Worm (Caenorhabditis elegans) whole organism, L3 larva: ENCODE data around the gene F01F1.2.
A peak's percentile ranks its signal among the peaks of the same experiment; 100 is the strongest.

Experiments
- ZK546.5 ChIP-seq: sonication (generic microtip); optimal IDR thresholded peaks from 2 replicates; lab custom pipeline; 2017; ENCODE audit warnings: missing biosample characterization, missing genetic modification characterization
- aly-2 ChIP-seq: fragments of 150-350 bp; optimal IDR thresholded peaks from 2 replicates; lab custom pipeline; 2014; ENCODE audit warnings: missing biosample characterization, missing genetic modification characterization
- ama-1 ChIP-seq: fragments of 150-350 bp; optimal IDR thresholded peaks from 2 replicates; lab custom pipeline; 2018
- ceh-16 ChIP-seq: sonication (generic microtip); optimal IDR thresholded peaks from 2 replicates; lab custom pipeline; 2017; ENCODE audit warnings: missing biosample characterization, missing genetic modification characterization
- ceh-28 ChIP-seq: fragments of 150-350 bp; optimal IDR thresholded peaks from 2 replicates; lab custom pipeline; 2014; ENCODE audit warnings: missing biosample characterization, missing genetic modification reagents, missing genetic modification characterization
- ceh-82 ChIP-seq: fragments of 150-350 bp; optimal IDR thresholded peaks from 2 replicates; lab custom pipeline; 2014; ENCODE audit warnings: missing biosample characterization, missing genetic modification characterization
- daf-12 ChIP-seq: fragments of 150-350 bp; optimal IDR thresholded peaks from 2 replicates; lab custom pipeline; 2014; ENCODE audit warnings: missing biosample characterization, missing genetic modification reagents, missing genetic modification characterization
- egl-27 ChIP-seq: sonication (generic microtip); optimal IDR thresholded peaks from 4 replicates; lab custom pipeline; 2017; ENCODE audit warnings: missing biosample characterization, missing genetic modification reagents, missing genetic modification characterization
- egl-5 ChIP-seq: fragments of 150-350 bp; optimal IDR thresholded peaks from 2 replicates; lab custom pipeline; 2017; ENCODE audit warnings: missing biosample characterization, missing genetic modification reagents, missing genetic modification characterization, inconsistent platforms
- elt-1 ChIP-seq: fragments of 150-350 bp; optimal IDR thresholded peaks from 2 replicates; lab custom pipeline; 2014; ENCODE audit warnings: missing biosample characterization, missing genetic modification characterization
- elt-2 ChIP-seq: sonication (generic microtip); optimal IDR thresholded peaks from 2 replicates; lab custom pipeline; 2016; ENCODE audit warnings: missing genetic modification reagents, mild to moderate bottlenecking, missing genetic modification characterization, missing compliant biosample characterization
- fkh-10 ChIP-seq: sonication (generic microtip); optimal IDR thresholded peaks from 2 replicates; lab custom pipeline; 2017; ENCODE audit warnings: missing biosample characterization, missing genetic modification reagents, missing genetic modification characterization
- fkh-2 ChIP-seq: fragments of 150-350 bp; optimal IDR thresholded peaks from 2 replicates; lab custom pipeline; 2014; ENCODE audit warnings: missing biosample characterization, missing genetic modification reagents, missing genetic modification characterization
- hmg-11 ChIP-seq: sonication (generic microtip); optimal IDR thresholded peaks from 2 replicates; lab custom pipeline; 2016; ENCODE audit warnings: missing genetic modification characterization, missing compliant biosample characterization
- jun-1 ChIP-seq: fragments of 150-350 bp; optimal IDR thresholded peaks from 2 replicates; lab custom pipeline; 2014; ENCODE audit warnings: missing biosample characterization, missing genetic modification reagents, missing genetic modification characterization
- lin-15B ChIP-seq: fragments of 150-350 bp; optimal IDR thresholded peaks from 2 replicates; lab custom pipeline; 2014; ENCODE audit warnings: missing biosample characterization, missing genetic modification characterization
- lin-39 ChIP-seq: fragments of 150-350 bp; optimal IDR thresholded peaks from 2 replicates; lab custom pipeline; 2018; ENCODE audit warnings: missing biosample characterization, missing genetic modification reagents, missing genetic modification characterization
- lsy-12 ChIP-seq: sonication (generic microtip); optimal IDR thresholded peaks from 2 replicates; lab custom pipeline; 2016; ENCODE audit warnings: mild to moderate bottlenecking, missing genetic modification characterization, missing compliant biosample characterization
- mdl-1 ChIP-seq: fragments of 150-350 bp; optimal IDR thresholded peaks from 2 replicates; lab custom pipeline; 2014; ENCODE audit warnings: missing biosample characterization, missing genetic modification characterization
- mml-1 ChIP-seq: fragments of 150-350 bp; sonication (generic microtip); optimal IDR thresholded peaks from 3 replicates; lab custom pipeline; 2014; ENCODE audit warnings: missing biosample characterization, missing genetic modification characterization
- nfya-1 ChIP-seq: sonication (generic microtip); optimal IDR thresholded peaks from 2 replicates; lab custom pipeline; 2017; ENCODE audit warnings: missing genetic modification characterization, mild to moderate bottlenecking, missing compliant biosample characterization, antibody characterized with exemption, moderate library complexity; ENCODE audit not compliant: insufficient read depth
- nhr-12 ChIP-seq: fragments of 150-350 bp; optimal IDR thresholded peaks from 2 replicates; lab custom pipeline; 2014; ENCODE audit warnings: missing biosample characterization, missing genetic modification characterization
- nhr-23 ChIP-seq: fragments of 150-350 bp; optimal IDR thresholded peaks from 2 replicates; lab custom pipeline; 2014; ENCODE audit warnings: missing biosample characterization, missing genetic modification reagents, missing genetic modification characterization
- nhr-237 ChIP-seq: fragments of 150-350 bp; optimal IDR thresholded peaks from 2 replicates; lab custom pipeline; 2014; ENCODE audit warnings: missing biosample characterization, missing genetic modification characterization
- nhr-25 ChIP-seq: sonication (generic microtip); optimal IDR thresholded peaks from 2 replicates; lab custom pipeline; 2017; ENCODE audit warnings: missing biosample characterization, missing genetic modification characterization
- nhr-28 ChIP-seq: fragments of 150-350 bp; optimal IDR thresholded peaks from 2 replicates; lab custom pipeline; 2014; ENCODE audit warnings: missing biosample characterization, missing genetic modification characterization
- nhr-43 ChIP-seq: sonication (generic microtip); optimal IDR thresholded peaks from 2 replicates; lab custom pipeline; 2016; ENCODE audit warnings: mild to moderate bottlenecking, missing genetic modification characterization, missing compliant biosample characterization; ENCODE audit not compliant: poor library complexity, severe bottlenecking
- nhr-67 ChIP-seq: fragments of 150-350 bp; optimal IDR thresholded peaks from 2 replicates; lab custom pipeline; 2014; ENCODE audit warnings: missing biosample characterization, missing genetic modification characterization
- nhr-76 ChIP-seq: fragments of 150-350 bp; sonication (generic microtip); optimal IDR thresholded peaks from 5 replicates; lab custom pipeline; 2014; ENCODE audit warnings: missing biosample characterization, missing genetic modification characterization
- nhr-77 ChIP-seq: fragments of 150-350 bp; optimal IDR thresholded peaks from 2 replicates; lab custom pipeline; 2014; ENCODE audit warnings: missing biosample characterization, missing genetic modification characterization
- pha-4 ChIP-seq: fragments of 150-350 bp; optimal IDR thresholded peaks from 2 replicates; lab custom pipeline; 2014; ENCODE audit warnings: missing biosample characterization, missing genetic modification reagents, missing genetic modification characterization
- pqm-1 ChIP-seq: fragments of 150-350 bp; optimal IDR thresholded peaks from 2 replicates; lab custom pipeline; 2017; ENCODE audit warnings: missing biosample characterization, missing genetic modification characterization, inconsistent platforms
- sea-2 ChIP-seq: fragments of 150-350 bp; sonication (generic microtip); optimal IDR thresholded peaks from 4 replicates; lab custom pipeline; 2014; ENCODE audit warnings: missing biosample characterization, missing genetic modification reagents, missing genetic modification characterization
- skn-1 ChIP-seq: fragments of 150-350 bp; optimal IDR thresholded peaks from 2 replicates; lab custom pipeline; 2014; ENCODE audit warnings: missing biosample characterization, missing genetic modification characterization
- snpc-4 ChIP-seq: fragments of 150-350 bp; optimal IDR thresholded peaks from 2 replicates; lab custom pipeline; 2014; ENCODE audit warnings: missing biosample characterization, missing genetic modification characterization
- tbx-2 ChIP-seq: sonication (generic microtip); optimal IDR thresholded peaks from 2 replicates; lab custom pipeline; 2016; ENCODE audit warnings: mild to moderate bottlenecking, missing genetic modification characterization, missing compliant biosample characterization
- unc-62 ChIP-seq: fragments of 150-350 bp; sonication (generic microtip); optimal IDR thresholded peaks from 4 replicates; lab custom pipeline; 2014; ENCODE audit warnings: missing biosample characterization, missing genetic modification reagents, missing genetic modification characterization
- ztf-11 ChIP-seq: fragments of 150-350 bp; optimal IDR thresholded peaks from 2 replicates; lab custom pipeline; 2014; ENCODE audit warnings: missing biosample characterization, missing genetic modification characterization
- ztf-4 ChIP-seq: fragments of 150-350 bp; optimal IDR thresholded peaks from 2 replicates; lab custom pipeline; 2014; ENCODE audit warnings: missing biosample characterization, missing genetic modification characterization

The F01F1.2 gene

ce11 chrIII:5906749-5907148 lies 28.4 kb downstream of the F01F1.2 start, which contains the start of gene erd-2.2:
erd-2.2 (plus strand) TSS chrIII:5907049.
- no peak for TF ChIP-seq nhr-77
- no peak for TF ChIP-seq unc-62 (GFP tag; lab: Kevin White, UChicago)
- no peak for TF ChIP-seq elt-2 (tag; lab: Kevin White, UChicago)
- no peak for TF ChIP-seq aly-2 (tag; lab: Kevin White, UChicago)
- no peak for TF ChIP-seq ceh-82 (tag; lab: Kevin White, UChicago)
- TF ChIP-seq egl-5 (tag; lab: Kevin White, UChicago), result no peak
- no peak for TF ChIP-seq nhr-12 (tag; lab: Kevin White, UChicago)
- no peak for TF ChIP-seq tbx-2
- no peak for TF ChIP-seq nhr-76 (tag; lab: Kevin White, UChicago)
- TF ChIP-seq ceh-16, result no peak
- no peak for TF ChIP-seq ZK546.5

DNA sequence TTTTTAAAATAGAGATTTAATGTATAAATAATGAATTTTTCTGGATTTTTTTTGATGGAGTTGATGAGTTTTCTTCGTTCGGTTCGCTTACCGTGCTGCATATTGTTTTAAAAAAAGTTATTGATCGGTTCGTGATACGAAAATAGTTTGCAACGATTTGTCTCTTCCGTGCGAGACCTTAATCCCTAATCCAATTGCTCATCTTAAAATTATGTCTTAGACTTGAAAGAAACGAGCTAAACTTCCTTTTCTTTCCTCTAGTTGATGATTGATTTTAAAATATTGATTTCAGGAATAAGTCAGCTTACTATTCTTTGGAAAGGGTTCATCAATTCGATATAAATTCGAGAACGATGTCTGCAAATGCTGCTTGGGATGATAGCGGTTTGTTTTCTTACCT lies 30.1 kb downstream of the F01F1.2 start, which contains the start of gene C28H8.3:
TSS of gene C28H8.3 (plus strand) at position 293 of the 400 bp plus-strand sequence.
- TF ChIP-seq unc-62 (GFP tag; lab: Kevin White, UChicago) (no peak), nhr-67 (no peak), ceh-16 (no peak), nhr-76 (tag; lab: Kevin White, UChicago) (no peak), skn-1 (tag; lab: Kevin White, UChicago) (no peak), nhr-12 (tag; lab: Kevin White, UChicago) (no peak), egl-5 (tag; lab: Kevin White, UChicago) (no peak), lin-39 (no peak), nhr-28 (tag; lab: Kevin White, UChicago) (no peak), ceh-28 (peak; percentile 1), ama-1 (lab: Kevin White, UChicago) (peak; percentile 27), egl-27 (tag; lab: Kevin White, UChicago) (no peak), snpc-4 (no peak), hmg-11 (no peak)

DNA sequence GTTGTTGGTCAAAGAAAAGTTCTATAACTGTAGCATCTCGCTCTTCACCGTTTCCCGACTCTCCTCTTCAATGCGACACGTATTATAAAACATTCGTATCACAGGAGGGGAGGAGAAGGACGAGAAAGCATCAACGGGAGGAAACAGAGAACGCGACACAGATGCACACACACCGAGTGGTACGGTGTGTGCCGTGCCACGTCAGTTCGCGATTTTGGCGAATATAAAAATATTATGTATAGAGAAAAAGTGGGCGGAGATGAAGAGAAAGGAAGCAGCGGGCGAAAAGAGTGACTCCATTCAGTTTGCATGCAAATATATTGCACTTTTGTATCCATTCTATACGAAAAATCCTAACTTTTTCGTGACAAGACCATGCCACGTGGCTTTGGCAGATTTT lies 36.4 kb downstream of the F01F1.2 start:
- TF ChIP-seq nhr-12 (tag; lab: Kevin White, UChicago) (no peak), nhr-76 (tag; lab: Kevin White, UChicago) (no peak), ztf-11 (no peak), egl-5 (tag; lab: Kevin White, UChicago) (no peak), nfya-1 (peak; percentile 72), ztf-4 (tag; lab: Kevin White, UChicago) (no peak), elt-2 (tag; lab: Kevin White, UChicago) (peak; percentile 77), pha-4 (tag; lab: Kevin White, UChicago) (peak; percentile 12), nhr-67 (no peak), fkh-10 (no peak), pqm-1 (tag; lab: Kevin White, UChicago) (peak; percentile 48)

- peak; percentile 4 for TF ChIP-seq skn-1 (tag; lab: Kevin White, UChicago)
- no peak for TF ChIP-seq lin-15B (tag; lab: Kevin White, UChicago)
- TF ChIP-seq nhr-23 (tag; lab: Kevin White, UChicago), result no peak
- TF ChIP-seq pqm-1 (tag; lab: Kevin White, UChicago), result peak; percentile 40
- TF ChIP-seq jun-1 (tag; lab: Kevin White, UChicago), result no peak
- TF ChIP-seq nhr-43 (tag; lab: Kevin White, UChicago), result no peak
- TF ChIP-seq snpc-4, result no peak
- no peak for TF ChIP-seq daf-12
- TF ChIP-seq elt-2 (tag; lab: Kevin White, UChicago), result peak; percentile 87
- TF ChIP-seq mml-1 (tag; lab: Kevin White, UChicago), result no peak
- no peak for TF ChIP-seq nhr-237 (tag; lab: Kevin White, UChicago)
- no peak for TF ChIP-seq lsy-12 (tag; lab: Kevin White, UChicago)
- TF ChIP-seq sea-2, result no peak
- TF ChIP-seq nhr-25, result no peak
- no peak for TF ChIP-seq mdl-1 (tag; lab: Kevin White, UChicago)
- no peak for TF ChIP-seq nhr-12 (tag; lab: Kevin White, UChicago)
- no peak for TF ChIP-seq egl-5 (tag; lab: Kevin White, UChicago)
- TF ChIP-seq fkh-2, result no peak
- no peak for TF ChIP-seq ztf-4 (tag; lab: Kevin White, UChicago)
- peak; percentile 38 for TF ChIP-seq pha-4 (tag; lab: Kevin White, UChicago)
- TF ChIP-seq nhr-67, result no peak
- TF ChIP-seq ceh-28, result no peak
- no peak for TF ChIP-seq elt-1 (tag; lab: Kevin White, UChicago)
Measured at ce11 chrIII:5915926-5916325, 37.6 kb downstream of the F01F1.2 start.
